Worm (Caenorhabditis elegans): ENCODE measurements around the gene lin-14.

ce11 chrX:11463005-11463404 lies 2.4 kb upstream of the lin-14 start:
- TF ChIP-seq him-1 (tag; optimal IDR thresholded peaks at IDR 0.05) (no peak), dao-5 (tag; optimal IDR thresholded peaks at IDR 0.05) (no peak), W03F9.2 (tag; optimal IDR thresholded peaks at IDR 0.05) (no peak)
